Worm (Caenorhabditis elegans): ENCODE data around the gene H10D18.1.

- TF ChIP-seq ama-1 (optimal IDR thresholded peaks at IDR 0.05) = no peak
- no peak for TF ChIP-seq arid-1 (GFP tag; conservative IDR thresholded peaks at IDR 0.05)
- no peak for TF ChIP-seq ceh-28 (tag; optimal IDR thresholded peaks at IDR 0.05)
Observed at ce11 chrV:3766904-3767303, 48.1 kb upstream of the H10D18.1 start, which contains the start of gene Y39H10A.1.

All from whole organism, L4 larva.